Worm (Caenorhabditis elegans) whole organism, L4 larva: ENCODE results near the gene F54B11.10.
A peak's percentile ranks its signal among the peaks of the same experiment; 100 is the strongest.

ENCODE experiments used
- T20F7.1 ChIP-seq: fragments of 200-800 bp; sonication (Bioruptor generic); optimal IDR thresholded peaks from 2 replicates; lab custom pipeline; 2018; ENCODE audit warnings: mild to moderate bottlenecking, missing genetic modification characterization, missing compliant biosample characterization
- aly-2 ChIP-seq: sonication (generic microtip); optimal IDR thresholded peaks from 2 replicates; lab custom pipeline; 2018; ENCODE audit warnings: missing biosample characterization, missing genetic modification characterization
- cey-2 ChIP-seq: sonication (generic microtip); optimal IDR thresholded peaks from 3 replicates; lab custom pipeline; 2017; ENCODE audit warnings: missing genetic modification characterization, mild to moderate bottlenecking, missing compliant biosample characterization, antibody characterized with exemption, borderline replicate concordance; ENCODE audit not compliant: insufficient read depth
- daf-16 ChIP-seq, 3 experiments: sonication (generic microtip); optimal IDR thresholded peaks; 2 replicates each; lab custom pipeline; 2016 to 2017; ENCODE audit warnings: missing genetic modification characterization in 3 of 3, missing genetic modification reagents in 3 of 3, mild to moderate bottlenecking in 2 of 3, missing compliant biosample characterization in 2 of 3, missing biosample characterization in 1 of 3, moderate library complexity in 1 of 3
- dmd-6 ChIP-seq: fragments of 200-800 bp; sonication (Bioruptor generic); IDR thresholded peaks from 2 replicates; pipeline ENCODE4 v1.3.6; 2022; ENCODE audit warnings: missing genetic modification reagents, missing genetic modification characterization, missing compliant biosample characterization
- dpl-1 ChIP-seq: fragments of 150-350 bp; optimal IDR thresholded peaks from 2 replicates; lab custom pipeline; 2014; ENCODE audit warnings: missing biosample characterization, missing genetic modification reagents, missing genetic modification characterization
- dve-1 ChIP-seq: sonication (generic microtip); optimal IDR thresholded peaks from 2 replicates; lab custom pipeline; 2017; ENCODE audit warnings: antibody characterized with exemption, mild to moderate bottlenecking, missing genetic modification characterization, missing compliant biosample characterization; ENCODE audit not compliant: insufficient read depth
- hlh-11 ChIP-seq: fragments of 200-800 bp; sonication (Bioruptor generic); optimal IDR thresholded peaks from 2 replicates; lab custom pipeline; 2018; ENCODE audit warnings: mild to moderate bottlenecking, missing genetic modification characterization, missing compliant biosample characterization
- hlh-30 ChIP-seq: sonication (generic microtip); optimal IDR thresholded peaks from 2 replicates; lab custom pipeline; 2017; ENCODE audit warnings: antibody characterized with exemption, mild to moderate bottlenecking, missing genetic modification characterization, missing compliant biosample characterization; ENCODE audit not compliant: insufficient read depth
- hmg-1.1 ChIP-seq: fragments of 200-800 bp; sonication (Bioruptor generic); IDR thresholded peaks from 2 replicates; pipeline ENCODE4 v1.3.6; 2022; ENCODE audit warnings: missing genetic modification reagents, missing genetic modification characterization, missing compliant biosample characterization
- jun-1 ChIP-seq: fragments of 150-350 bp; optimal IDR thresholded peaks from 2 replicates; lab custom pipeline; 2014; ENCODE audit warnings: missing biosample characterization, missing genetic modification reagents, missing genetic modification characterization
- lim-7 ChIP-seq: fragments of 200-800 bp; sonication (Bioruptor generic); IDR thresholded peaks from 2 replicates; pipeline ENCODE4 v1.3.6; 2022; ENCODE audit warnings: missing genetic modification characterization, missing compliant biosample characterization
- lin-13 ChIP-seq: fragments of 150-350 bp; optimal IDR thresholded peaks from 2 replicates; lab custom pipeline; 2014; ENCODE audit warnings: missing biosample characterization, missing genetic modification reagents, missing genetic modification characterization
- lin-15B ChIP-seq: fragments of 150-350 bp; sonication (generic microtip); optimal IDR thresholded peaks from 3 replicates; lab custom pipeline; 2014; ENCODE audit warnings: missing biosample characterization, missing genetic modification characterization
- lin-29 ChIP-seq: fragments of 200-800 bp; sonication (Bioruptor generic); IDR thresholded peaks from 2 replicates; pipeline ENCODE4 v1.3.6; 2022; ENCODE audit warnings: missing genetic modification reagents, missing genetic modification characterization, missing compliant biosample characterization
- lin-39 ChIP-seq: fragments of 150-350 bp; optimal IDR thresholded peaks from 2 replicates; lab custom pipeline; 2014; ENCODE audit warnings: missing biosample characterization, missing genetic modification reagents, missing genetic modification characterization
- lsy-2 ChIP-seq, 2 experiments: fragments of 150-350 bp in 1 of 2; sonication (generic microtip) in 1 of 2; optimal IDR thresholded peaks; 2 replicates each; lab custom pipeline; 2014 to 2017; ENCODE audit warnings: missing biosample characterization in 2 of 2, missing genetic modification characterization in 2 of 2
- mdl-1 ChIP-seq, 2 experiments: fragments of 150-350 bp in 1 of 2; sonication (generic microtip) in 1 of 2; optimal IDR thresholded peaks; 2 replicates each; lab custom pipeline; 2014 to 2017; ENCODE audit warnings: missing biosample characterization in 2 of 2, missing genetic modification characterization in 2 of 2
- mdt-29 ChIP-seq: fragments of 200-800 bp; sonication (Bioruptor generic); IDR thresholded peaks from 2 replicates; pipeline ENCODE4 v1.3.6; 2022; ENCODE audit warnings: missing genetic modification reagents, missing genetic modification characterization, missing compliant biosample characterization
- mep-1 ChIP-seq: fragments of 150-350 bp; sonication (generic microtip); optimal IDR thresholded peaks from 3 replicates; lab custom pipeline; 2014; ENCODE audit warnings: missing biosample characterization, missing genetic modification characterization
- mes-2 ChIP-seq: sonication (generic microtip); optimal IDR thresholded peaks from 2 replicates; lab custom pipeline; 2016; ENCODE audit warnings: missing genotype, mild to moderate bottlenecking, missing genetic modification characterization, missing compliant biosample characterization; ENCODE audit not compliant: poor library complexity, severe bottlenecking
- nhr-11 ChIP-seq: fragments of 150-350 bp; optimal IDR thresholded peaks from 2 replicates; lab custom pipeline; 2014; ENCODE audit warnings: missing biosample characterization, missing genetic modification characterization
- nhr-237 ChIP-seq: sonication (generic microtip); optimal IDR thresholded peaks from 2 replicates; lab custom pipeline; 2017; ENCODE audit warnings: missing biosample characterization, missing genetic modification characterization
- pha-4 ChIP-seq, 2 experiments: fragments of 150-350 bp in 1 of 2; fragments of 200-800 bp in 1 of 2; sonication (Bioruptor generic) in 1 of 2; IDR thresholded peaks in 1 of 2; optimal IDR thresholded peaks in 1 of 2; 2 replicates each; pipeline versions ENCODE4 v1.3.6 to Lab custom; 2014 to 2022; ENCODE audit warnings: missing genetic modification characterization in 2 of 2, missing genetic modification reagents in 2 of 2, missing biosample characterization in 1 of 2, missing compliant biosample characterization in 1 of 2
- php-3 ChIP-seq: fragments of 200-800 bp; sonication (Bioruptor generic); IDR thresholded peaks from 2 replicates; pipeline ENCODE4 v1.3.6; 2022; ENCODE audit warnings: missing genetic modification reagents, missing genetic modification characterization, missing compliant biosample characterization
- pqm-1 ChIP-seq: sonication (generic microtip); optimal IDR thresholded peaks from 2 replicates; lab custom pipeline; 2017; ENCODE audit warnings: missing biosample characterization, missing genetic modification characterization
- saeg-2 ChIP-seq: fragments of 200-800 bp; sonication (Bioruptor generic); IDR thresholded peaks from 2 replicates; pipeline ENCODE4 v1.3.6; 2022; ENCODE audit warnings: missing genetic modification reagents, missing genetic modification characterization, missing compliant biosample characterization
- set-16 ChIP-seq: fragments of 200-800 bp; sonication (Bioruptor generic); IDR thresholded peaks from 2 replicates; pipeline ENCODE4 v1.3.6; 2022; ENCODE audit warnings: missing genetic modification reagents, missing genetic modification characterization, missing compliant biosample characterization
- tag-97 ChIP-seq: fragments of 200-800 bp; sonication (Bioruptor generic); IDR thresholded peaks from 2 replicates; pipeline ENCODE4 v1.3.6; 2022; ENCODE audit warnings: missing genetic modification characterization, missing compliant biosample characterization
- tra-1 ChIP-seq: fragments of 200-800 bp; sonication (Bioruptor generic); IDR thresholded peaks from 2 replicates; pipeline ENCODE4 v1.3.6; 2022; ENCODE audit warnings: missing genetic modification reagents, missing genetic modification characterization, missing compliant biosample characterization
- zfp-3 ChIP-seq: fragments of 200-800 bp; sonication (Bioruptor generic); conservative IDR thresholded peaks from 2 replicates; pipeline ENCODE4 v1.3.6; 2022; ENCODE audit warnings: missing genetic modification reagents, missing genetic modification characterization, missing compliant biosample characterization
- zip-2 ChIP-seq: fragments of 150-350 bp; optimal IDR thresholded peaks from 2 replicates; lab custom pipeline; 2014; ENCODE audit warnings: missing biosample characterization, missing genetic modification characterization
- ztf-7 ChIP-seq: fragments of 150-350 bp; optimal IDR thresholded peaks from 2 replicates; lab custom pipeline; 2014; ENCODE audit warnings: missing biosample characterization, missing genetic modification characterization

F54B11.10 gene

DNA sequence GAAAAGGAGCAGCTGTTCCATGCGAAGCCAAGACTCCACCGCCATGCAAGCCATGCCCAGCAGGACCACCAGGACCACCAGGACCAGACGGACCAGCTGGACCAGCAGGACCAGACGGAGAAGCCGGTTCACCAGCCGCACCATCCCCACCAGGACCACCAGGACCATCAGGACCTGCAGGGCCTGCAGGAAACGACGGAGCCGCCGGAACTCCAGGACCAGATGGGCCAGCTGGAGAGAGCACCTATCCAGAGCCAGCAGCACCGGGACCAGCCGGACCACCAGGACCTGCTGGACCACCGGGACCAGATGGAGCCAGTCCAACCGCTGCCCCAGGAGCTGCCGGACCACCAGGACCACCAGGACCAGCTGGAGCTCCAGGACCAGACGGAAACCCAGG lies 10.0 kb downstream of the F54B11.10 start:
- 0 out of 2 replicates have a peak, but pooled peaks have one; percentile 47 for TF ChIP-seq php-3 (GFP tag; lab: Robert Waterston, UW)
- no peak for TF ChIP-seq cey-2
- no peak for TF ChIP-seq lin-29
- peak; percentile 57; the same call in 1 of the 2 replicates for TF ChIP-seq pha-4 (GFP tag; IDR thresholded peaks at IDR 0.05; lab: Robert Waterston, UW)
- no peak for TF ChIP-seq pha-4 (tag; optimal IDR thresholded peaks at IDR 0.05; lab: Kevin White, UChicago)
- peak; percentile 99 for TF ChIP-seq set-16 (GFP tag; lab: Robert Waterston, UW)
- TF ChIP-seq lin-39 (tag; lab: Kevin White, UChicago) = no peak
- TF ChIP-seq, all 104 proteins: peak for 3

DNA sequence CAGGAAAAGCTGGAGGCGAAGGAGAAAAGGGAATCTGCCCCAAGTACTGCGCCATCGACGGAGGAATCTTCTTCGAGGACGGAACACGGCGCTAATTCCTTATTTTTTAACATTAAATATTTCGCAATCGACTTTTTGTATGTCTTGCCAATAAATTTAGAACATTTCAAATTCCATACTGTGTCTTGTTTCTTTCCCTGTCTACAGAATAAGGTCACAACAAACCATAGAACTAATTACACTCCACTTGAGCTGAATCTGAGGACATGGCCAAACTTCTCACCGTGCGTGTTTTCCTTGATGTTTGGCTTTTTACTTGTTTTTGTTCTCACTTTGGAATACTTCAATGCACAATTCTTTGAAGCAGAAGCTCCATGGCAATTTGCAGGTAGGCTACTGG lies 10.4 kb downstream of the F54B11.10 start, which contains the start of gene F54B11.4:
F54B11.4 (plus strand) TSS at position 301 of the 400 bp plus-strand sequence.
- no peak for TF ChIP-seq tra-1
- no peak for TF ChIP-seq tag-97 (GFP tag; lab: Robert Waterston, UW)
- no peak for TF ChIP-seq dmd-6 (GFP tag; lab: Robert Waterston, UW)
- no peak for TF ChIP-seq saeg-2 (GFP tag; lab: Robert Waterston, UW)
- no peak for TF ChIP-seq cey-2
- no peak for TF ChIP-seq lim-7 (GFP tag; lab: Robert Waterston, UW)
- TF ChIP-seq mdt-29 = no peak
- no peak for TF ChIP-seq zip-2 (tag; lab: Kevin White, UChicago)
- no peak for TF ChIP-seq aly-2 (tag; lab: Kevin White, UChicago)
- no peak for TF ChIP-seq lin-29
- TF ChIP-seq lin-13 (GFP tag; lab: Kevin White, UChicago) = no peak
- no peak for TF ChIP-seq jun-1 (tag; lab: Kevin White, UChicago)
- TF ChIP-seq lin-15B (tag; lab: Kevin White, UChicago) = no peak
- no peak for TF ChIP-seq ztf-7 (tag; lab: Kevin White, UChicago)
- TF ChIP-seq nhr-237 = no peak
- TF ChIP-seq, all 104 proteins: peak for 0

DNA sequence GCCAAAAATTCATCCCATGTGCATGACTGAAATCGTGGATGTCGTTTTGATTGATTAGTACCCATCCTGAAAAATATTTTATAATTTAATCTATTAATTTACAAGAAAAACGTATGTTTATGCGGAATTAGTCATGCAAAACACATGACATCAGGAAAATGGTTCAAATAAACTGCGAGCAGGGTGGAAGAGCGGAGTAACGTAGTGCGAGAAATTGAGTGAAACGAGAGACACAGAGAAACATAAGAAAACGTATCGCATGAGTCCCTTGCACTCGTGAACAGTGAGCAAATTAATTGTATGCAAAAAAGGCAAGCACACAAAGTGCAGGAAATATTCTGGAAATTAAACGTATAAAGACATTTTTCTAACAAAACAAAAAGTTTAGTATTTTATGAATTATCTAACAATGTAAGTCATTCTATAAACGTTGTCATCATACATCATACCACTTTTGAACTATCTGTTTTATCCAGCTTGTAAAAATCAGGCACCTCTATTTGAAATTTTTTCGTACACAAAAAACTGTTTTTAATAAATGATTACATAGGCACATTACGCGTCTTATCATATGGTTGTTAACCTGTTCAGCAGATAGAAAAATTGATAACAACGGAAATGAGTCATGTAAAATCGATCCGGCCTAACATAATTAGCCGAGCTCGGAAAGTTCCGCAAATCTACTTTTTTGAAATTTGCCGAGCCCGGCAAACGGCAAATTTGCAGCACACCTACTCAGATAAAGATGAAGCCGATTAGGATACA lies 14.3 kb downstream of the F54B11.10 start, which contains the start of gene F54B11.5:
F54B11.5 (minus strand) TSS at position 66 of the 765 bp plus-strand sequence.
- TF ChIP-seq hmg-1.1 (GFP tag; lab: Robert Waterston, UW) (peak; percentile 51; the same call in 1 of the 2 replicates), mdl-1 (tag; optimal IDR thresholded peaks at IDR 0.05; lab: Kevin White, UChicago) (peak in 1 of 2 experiments; percentile 25), hlh-11 (tag; lab: Kevin White, UChicago) (peak; percentile 60), mep-1 (tag; lab: Kevin White, UChicago) (peak; percentile 59), hlh-30 (tag; lab: Kevin White, UChicago) (peak; percentile 97), zfp-3 (GFP tag; lab: Robert Waterston, UW) (no peak), lin-39 (tag; lab: Kevin White, UChicago) (no peak), dpl-1 (GFP tag; lab: Kevin White, UChicago) (peak; percentile 34), pqm-1 (tag; lab: Kevin White, UChicago) (peak; percentile 37), dmd-6 (GFP tag; lab: Robert Waterston, UW) (no peak), dve-1 (tag; lab: Kevin White, UChicago) (peak; percentile 24), nhr-11 (no peak), lsy-2 (tag; optimal IDR thresholded peaks at IDR 0.05; lab: Kevin White, UChicago) (peak in 1 of 2 experiments; percentile 63), mes-2 (peak; percentile 60), daf-16 (GFP tag; optimal IDR thresholded peaks at IDR 0.05; lab: Kevin White, UChicago) (no peak), daf-16 (tag; optimal IDR thresholded peaks at IDR 0.05; lab: Kevin White, UChicago) (peak; percentile 44), T20F7.1 (GFP tag; lab: Kevin White, UChicago) (peak; percentile 96)
- TF ChIP-seq, all 104 proteins: peak for 12
